Worm (Caenorhabditis elegans): Measurements from ENCODE around the gene sup-35.

DNA sequence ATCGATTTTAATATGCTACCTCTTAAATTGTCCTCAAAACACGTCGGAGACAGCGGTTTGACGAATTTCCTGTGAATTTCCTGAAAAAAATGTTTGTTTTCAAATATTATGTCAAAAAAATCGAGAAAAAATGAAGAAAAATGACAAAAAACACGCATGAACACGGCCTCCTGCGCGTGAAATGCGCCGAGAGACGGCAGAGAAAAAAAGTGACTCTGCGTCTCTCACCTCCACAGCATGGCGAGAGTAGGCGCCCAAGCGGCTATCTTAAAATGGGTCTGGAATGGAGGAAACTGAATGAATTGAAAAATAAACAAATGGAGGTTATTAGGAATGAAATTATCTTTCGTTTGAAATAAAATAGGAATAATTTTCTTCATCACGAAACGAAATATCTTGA lies 8.3 kb downstream of the sup-35 start:
- no peak for TF ChIP-seq tab-1 (GFP tag; IDR thresholded peaks at IDR 0.05)
- no peak for TF ChIP-seq klf-2 (GFP tag; conservative IDR thresholded peaks at IDR 0.05)
